Worm (Caenorhabditis elegans): ENCODE data around the gene K10C9.4.
A peak's percentile ranks its signal among the peaks of the same experiment; 100 is the strongest.

The K10C9.4 gene

DNA sequence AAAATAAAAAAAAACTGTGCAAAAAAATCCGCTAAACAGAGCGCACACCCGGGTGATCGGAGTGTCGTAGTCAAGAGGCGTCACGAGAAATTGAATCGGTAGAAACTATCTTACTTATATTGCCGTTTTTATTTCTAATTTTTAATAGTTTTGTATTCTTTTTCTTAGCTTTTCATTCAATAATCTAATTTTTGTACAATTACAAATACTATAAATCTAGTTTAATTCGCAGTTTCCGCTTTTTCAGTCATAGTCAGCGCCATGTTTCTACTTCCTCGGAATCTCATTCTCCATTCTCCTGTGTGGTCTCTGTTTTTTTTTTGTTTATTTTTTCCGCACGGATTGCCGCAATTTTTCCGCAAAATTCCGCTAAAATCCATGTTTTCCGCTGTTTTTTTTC, 49.0 kb downstream of the K10C9.4 start (continued):
- TF ChIP-seq lin-35 (GFP tag; optimal IDR thresholded peaks at IDR 0.05) (peak in 1 of 3 experiments; percentile 44), pha-4 (tag; optimal IDR thresholded peaks at IDR 0.05) (no peak), ztf-28 (GFP tag; IDR thresholded peaks at IDR 0.05) (peak; percentile 70; the same call in 1 of the 2 replicates), B0019.2 (GFP tag; conservative IDR thresholded peaks at IDR 0.05) (no peak), chd-7 (tag; optimal IDR thresholded peaks at IDR 0.05) (no peak), F23B12.7 (tag; optimal IDR thresholded peaks at IDR 0.05; ENCODE audit: insufficient read depth) (peak; percentile 48), lir-1 (GFP tag; conservative IDR thresholded peaks at IDR 0.05) (no peak), somi-1 (GFP tag; optimal IDR thresholded peaks at IDR 0.05) (no peak), nhr-120 (GFP tag; IDR thresholded peaks at IDR 0.05) (no peak), sdz-38 (tag; optimal IDR thresholded peaks at IDR 0.05) (no peak), T26A5.8 (tag; optimal IDR thresholded peaks at IDR 0.05) (no peak), repo-1 (tag; optimal IDR thresholded peaks at IDR 0.05) (no peak), xnd-1 (tag; optimal IDR thresholded peaks at IDR 0.05) (no peak), nhr-90 (tag; optimal IDR thresholded peaks at IDR 0.05) (no peak), rec-8 (tag; optimal IDR thresholded peaks at IDR 0.05) (peak in 1 of 2 experiments; percentile 52), attf-5 (GFP tag; optimal IDR thresholded peaks at IDR 0.05) (peak; percentile 45), Y56A3A.18 (GFP tag; IDR thresholded peaks at IDR 0.05) (no peak), ztf-18 (tag; optimal IDR thresholded peaks at IDR 0.05) (no peak), rcor-1 (GFP tag; IDR thresholded peaks at IDR 0.05) (no peak), ztf-26 (tag; optimal IDR thresholded peaks at IDR 0.05) (peak; percentile 4), unc-62 (GFP tag; optimal IDR thresholded peaks at IDR 0.05) (no peak), K11D2.4 (GFP tag; IDR thresholded peaks at IDR 0.05) (no peak), Y67H2A.10 (GFP tag; conservative IDR thresholded peaks at IDR 0.05) (no peak), ceh-91 (GFP tag; IDR thresholded peaks at IDR 0.05) (no peak), F57C9.4 (tag; optimal IDR thresholded peaks at IDR 0.05) (no peak), ZK185.1 (tag; optimal IDR thresholded peaks at IDR 0.05; ENCODE audit: poor library complexity, severe bottlenecking) (no peak), madf-3 (GFP tag; IDR thresholded peaks at IDR 0.05) (no peak), tbx-9 (tag; optimal IDR thresholded peaks at IDR 0.05; ENCODE audit: borderline replicate concordance) (no peak), efl-1 (GFP tag; optimal IDR thresholded peaks at IDR 0.05) (peak; percentile 30), dox-1 (GFP tag; IDR thresholded peaks at IDR 0.05) (0 out of 2 replicates have a peak, but pooled peaks have one; percentile 15), F49E8.2 (tag; optimal IDR thresholded peaks at IDR 0.05; ENCODE audit: insufficient read depth) (peak; percentile 10), F55B11.4 (tag; optimal IDR thresholded peaks at IDR 0.05; ENCODE audit: borderline replicate concordance, insufficient read depth) (no peak), lsy-27 (tag; optimal IDR thresholded peaks at IDR 0.05; ENCODE audit: borderline replicate concordance, insufficient read depth) (no peak), him-1 (tag; optimal IDR thresholded peaks at IDR 0.05) (peak; percentile 34), zim-3 (tag; optimal IDR thresholded peaks at IDR 0.05) (no peak), aptf-2 (GFP tag; conservative IDR thresholded peaks at IDR 0.05) (no peak), atf-7 (tag; optimal IDR thresholded peaks at IDR 0.05) (no peak), B0336.3 (GFP tag; IDR thresholded peaks at IDR 0.05) (no peak), tlf-1 (GFP tag; optimal IDR thresholded peaks at IDR 0.05) (no peak), lin-26 (GFP tag; IDR thresholded peaks at IDR 0.05) (no peak), ceh-79 (tag; optimal IDR thresholded peaks at IDR 0.05) (no peak), hmg-20 (GFP tag; IDR thresholded peaks at IDR 0.05) (no peak), gei-17 (GFP tag; optimal IDR thresholded peaks at IDR 0.05) (no peak)

Measured in whole organism, young adult.